Worm (Caenorhabditis elegans) whole organism, mixed stage, embryonic: ENCODE results near the gene F56A8.8.

Experiments
- M03D4.4 ChIP-seq: sonication (generic microtip); optimal IDR thresholded peaks from 2 replicates; lab custom pipeline; 2017; ENCODE audit warnings: mild to moderate bottlenecking, missing genetic modification characterization, missing compliant biosample characterization
- bed-3 ChIP-seq: fragments of 200-800 bp; sonication (Bioruptor generic); optimal IDR thresholded peaks from 3 replicates; lab custom pipeline; 2018; ENCODE audit warnings: mild to moderate bottlenecking, missing genetic modification characterization, moderate library complexity, missing compliant biosample characterization
- blmp-1 ChIP-seq: fragments of 150-350 bp; optimal IDR thresholded peaks from 2 replicates; lab custom pipeline; 2014; ENCODE audit warnings: missing biosample characterization, missing genetic modification characterization
- ceh-39 ChIP-seq: fragments of 150-350 bp; optimal IDR thresholded peaks from 2 replicates; lab custom pipeline; 2014; ENCODE audit warnings: missing biosample characterization, missing genetic modification characterization
- ceh-43 ChIP-seq: fragments of 200-800 bp; sonication (Bioruptor generic); optimal IDR thresholded peaks from 2 replicates; lab custom pipeline; 2018; ENCODE audit warnings: mild to moderate bottlenecking, missing genetic modification characterization, moderate library complexity, missing compliant biosample characterization
- ceh-83 ChIP-seq: fragments of 200-800 bp; sonication (Bioruptor generic); optimal IDR thresholded peaks from 2 replicates; lab custom pipeline; 2018; ENCODE audit warnings: mild to moderate bottlenecking, missing genetic modification characterization, missing compliant biosample characterization
- ces-1 ChIP-seq: fragments of 150-350 bp; optimal IDR thresholded peaks from 2 replicates; lab custom pipeline; 2014; ENCODE audit warnings: missing biosample characterization, missing genetic modification reagents, missing genetic modification characterization
- cnd-1 ChIP-seq: fragments of 200-800 bp; sonication (Bioruptor generic); optimal IDR thresholded peaks from 2 replicates; lab custom pipeline; 2018; ENCODE audit warnings: mild to moderate bottlenecking, missing genetic modification characterization, missing compliant biosample characterization
- drap-1 ChIP-seq: fragments of 200-800 bp; sonication (Bioruptor generic); optimal IDR thresholded peaks from 3 replicates; lab custom pipeline; 2018; ENCODE audit warnings: mild to moderate bottlenecking, missing genetic modification characterization, missing compliant biosample characterization
- elt-1 ChIP-seq: sonication (generic microtip); optimal IDR thresholded peaks from 2 replicates; lab custom pipeline; 2017; ENCODE audit warnings: missing genetic modification characterization, mild to moderate bottlenecking, missing compliant biosample characterization, antibody characterized with exemption, moderate library complexity, borderline replicate concordance; ENCODE audit not compliant: insufficient read depth
- elt-3 ChIP-seq: fragments of 150-350 bp; optimal IDR thresholded peaks from 2 replicates; lab custom pipeline; 2014; ENCODE audit warnings: missing biosample characterization, missing genetic modification characterization
- flh-1 ChIP-seq: fragments of 200-800 bp; sonication (Bioruptor generic); optimal IDR thresholded peaks from 2 replicates; lab custom pipeline; 2018; ENCODE audit warnings: mild to moderate bottlenecking, missing genetic modification characterization, moderate library complexity, missing compliant biosample characterization
- ham-2 ChIP-seq: fragments of 200-800 bp; sonication (Bioruptor generic); optimal IDR thresholded peaks from 2 replicates; lab custom pipeline; 2018; ENCODE audit warnings: mild to moderate bottlenecking, missing genetic modification characterization, missing compliant biosample characterization
- hlh-1 ChIP-seq: fragments of 150-350 bp; optimal IDR thresholded peaks from 2 replicates; lab custom pipeline; 2014; ENCODE audit warnings: missing biosample characterization, missing genetic modification reagents, missing genetic modification characterization
- lin-13 ChIP-seq: fragments of 150-350 bp; optimal IDR thresholded peaks from 2 replicates; lab custom pipeline; 2014; ENCODE audit warnings: missing biosample characterization, missing genetic modification characterization
- lin-32 ChIP-seq: fragments of 200-800 bp; sonication (Bioruptor generic); optimal IDR thresholded peaks from 2 replicates; lab custom pipeline; 2018; ENCODE audit warnings: mild to moderate bottlenecking, missing genetic modification characterization, missing compliant biosample characterization
- lsy-2 ChIP-seq: fragments of 150-350 bp; optimal IDR thresholded peaks from 2 replicates; lab custom pipeline; 2014; ENCODE audit warnings: missing biosample characterization, missing genetic modification characterization
- mab-5 ChIP-seq: fragments of 150-350 bp; optimal IDR thresholded peaks from 2 replicates; lab custom pipeline; 2014; ENCODE audit warnings: missing biosample characterization, missing genetic modification characterization
- mep-1 ChIP-seq: fragments of 150-350 bp; optimal IDR thresholded peaks from 2 replicates; lab custom pipeline; 2017; ENCODE audit warnings: missing biosample characterization, missing genetic modification reagents, missing genetic modification characterization, inconsistent platforms
- mls-2 ChIP-seq: sonication (generic microtip); optimal IDR thresholded peaks from 2 replicates; lab custom pipeline; 2016; ENCODE audit warnings: mild to moderate bottlenecking, missing genetic modification characterization, moderate library complexity, missing compliant biosample characterization
- nhr-12 ChIP-seq: fragments of 150-350 bp; optimal IDR thresholded peaks from 2 replicates; lab custom pipeline; 2014; ENCODE audit warnings: missing biosample characterization, missing genetic modification characterization
- nhr-2 ChIP-seq: fragments of 150-350 bp; optimal IDR thresholded peaks from 2 replicates; lab custom pipeline; 2014; ENCODE audit warnings: missing biosample characterization, missing genetic modification characterization
- nhr-237 ChIP-seq: fragments of 150-350 bp; optimal IDR thresholded peaks from 2 replicates; lab custom pipeline; 2014; ENCODE audit warnings: missing biosample characterization, missing genetic modification characterization
- nhr-28 ChIP-seq: fragments of 150-350 bp; optimal IDR thresholded peaks from 2 replicates; lab custom pipeline; 2014; ENCODE audit warnings: missing biosample characterization, missing genetic modification characterization
- nhr-76 ChIP-seq: sonication (generic microtip); optimal IDR thresholded peaks from 2 replicates; lab custom pipeline; 2017; ENCODE audit warnings: missing biosample characterization, missing genetic modification characterization
- pha-4 ChIP-seq: fragments of 150-350 bp; optimal IDR thresholded peaks from 2 replicates; lab custom pipeline; 2018; ENCODE audit warnings: missing biosample characterization, missing genetic modification reagents, missing genetic modification characterization
- sem-2 ChIP-seq: fragments of 200-800 bp; sonication (Bioruptor generic); optimal IDR thresholded peaks from 2 replicates; lab custom pipeline; 2018; ENCODE audit warnings: mild to moderate bottlenecking, missing genetic modification characterization, missing compliant biosample characterization
- snpc-4 ChIP-seq: fragments of 150-350 bp; optimal IDR thresholded peaks from 2 replicates; lab custom pipeline; 2014; ENCODE audit warnings: missing biosample characterization, missing genetic modification characterization
- sptf-1 ChIP-seq: sonication (generic microtip); optimal IDR thresholded peaks from 2 replicates; lab custom pipeline; 2017; ENCODE audit warnings: mild to moderate bottlenecking, missing genetic modification characterization, moderate library complexity, missing compliant biosample characterization
- tbx-8 ChIP-seq: fragments of 200-800 bp; sonication (Bioruptor generic); optimal IDR thresholded peaks from 2 replicates; lab custom pipeline; 2018; ENCODE audit warnings: mild to moderate bottlenecking, missing genetic modification characterization, moderate library complexity, missing compliant biosample characterization
- unc-120 ChIP-seq: sonication (generic microtip); optimal IDR thresholded peaks from 2 replicates; lab custom pipeline; 2017; ENCODE audit warnings: missing genetic modification characterization, missing compliant biosample characterization; ENCODE audit not compliant: poor library complexity, severe bottlenecking
- unc-39 ChIP-seq: fragments of 150-350 bp; optimal IDR thresholded peaks from 2 replicates; lab custom pipeline; 2014; ENCODE audit warnings: missing biosample characterization, missing genetic modification characterization
- unc-62 ChIP-seq: fragments of 150-350 bp; optimal IDR thresholded peaks from 2 replicates; lab custom pipeline; 2014; ENCODE audit warnings: missing biosample characterization, missing genetic modification reagents, missing genetic modification characterization
- zip-8 ChIP-seq: fragments of 150-350 bp; optimal IDR thresholded peaks from 2 replicates; lab custom pipeline; 2014; ENCODE audit warnings: missing biosample characterization, missing genetic modification characterization
- ztf-11 ChIP-seq: fragments of 150-350 bp; optimal IDR thresholded peaks from 2 replicates; lab custom pipeline; 2014; ENCODE audit warnings: missing biosample characterization, missing genetic modification characterization

Gene F56A8.8

ce11 chrIII:13258163-13258562 lies 27.4 kb upstream of the F56A8.8 start:
- TF ChIP-seq hlh-1 (tag; lab: Kevin White, UChicago) (peak; percentile 14), ham-2 (no peak), M03D4.4 (tag; lab: Kevin White, UChicago) (no peak), lsy-2 (tag; lab: Kevin White, UChicago) (no peak), cnd-1 (tag; lab: Kevin White, UChicago) (peak; percentile 87), lin-32 (GFP tag; lab: Kevin White, UChicago) (peak; percentile 15), bed-3 (GFP tag; lab: Kevin White, UChicago) (no peak), mab-5 (no peak), elt-1 (no peak), pha-4 (tag; lab: Kevin White, UChicago) (no peak), blmp-1 (tag; lab: Kevin White, UChicago) (no peak), sem-2 (GFP tag; lab: Kevin White, UChicago) (no peak), nhr-28 (no peak), nhr-12 (no peak), tbx-8 (GFP tag; lab: Kevin White, UChicago) (no peak), ces-1 (GFP tag; lab: Kevin White, UChicago) (peak; percentile 86), nhr-2 (no peak), unc-39 (tag; lab: Kevin White, UChicago) (no peak), unc-120 (tag; lab: Kevin White, UChicago) (no peak), nhr-76 (tag; lab: Kevin White, UChicago) (no peak), snpc-4 (tag; lab: Kevin White, UChicago) (no peak), elt-3 (no peak), ztf-11 (tag; lab: Kevin White, UChicago) (no peak), flh-1 (GFP tag; lab: Kevin White, UChicago) (no peak), drap-1 (GFP tag; lab: Kevin White, UChicago) (no peak), lin-13 (peak; percentile 0), unc-62 (GFP tag; lab: Kevin White, UChicago) (no peak), ceh-39 (tag; lab: Kevin White, UChicago) (peak; percentile 12), zip-8 (tag; lab: Kevin White, UChicago) (no peak), sptf-1 (tag; lab: Kevin White, UChicago) (no peak), nhr-237 (tag; lab: Kevin White, UChicago) (no peak), mls-2 (tag; lab: Kevin White, UChicago) (peak; percentile 7), mep-1 (tag; lab: Kevin White, UChicago) (no peak), ceh-83 (no peak), ceh-43 (no peak)

- TF ChIP-seq lin-32 (GFP tag; lab: Kevin White, UChicago) (no peak), hlh-1 (tag; lab: Kevin White, UChicago) (peak; percentile 89), zip-8 (tag; lab: Kevin White, UChicago) (peak; percentile 20), nhr-2 (peak; percentile 87), lsy-2 (tag; lab: Kevin White, UChicago) (no peak)
Measured at ce11 chrIII:13258752-13259151, 26.8 kb upstream of the F56A8.8 start.

ce11 chrIII:13260344-13260743 lies 25.2 kb upstream of the F56A8.8 start:
- TF ChIP-seq nhr-237 (tag; lab: Kevin White, UChicago) (no peak), elt-1 (no peak), ham-2 (no peak), M03D4.4 (tag; lab: Kevin White, UChicago) (no peak)
- TF ChIP-seq, all 35 proteins: peak for 0

ce11 chrIII:13262987-13263386 lies 22.5 kb upstream of the F56A8.8 start, which contains the start of gene F56A8.4:
F56A8.4 (plus strand) TSS chrIII:13263287.
- TF ChIP-seq ceh-83 (peak; percentile 1), nhr-12 (no peak)

ce11 chrIII:13265566-13265965 lies 20.0 kb upstream of the F56A8.8 start, which contains the start of gene F56A8.5:
F56A8.5 (plus strand) TSS chrIII:13265866.
- TF ChIP-seq hlh-1 (tag; lab: Kevin White, UChicago): no peak
- no peak for TF ChIP-seq nhr-28
- no peak for TF ChIP-seq zip-8 (tag; lab: Kevin White, UChicago)
- no peak for TF ChIP-seq unc-39 (tag; lab: Kevin White, UChicago)
